Worm (Caenorhabditis elegans) whole organism, L3 larva: ENCODE measurements around the gene F02C12.2.
A peak's percentile ranks its signal among the peaks of the same experiment; 100 is the strongest.

Experiments
- R02D3.7 ChIP-seq: fragments of 150-350 bp; optimal IDR thresholded peaks from 2 replicates; lab custom pipeline; 2014; ENCODE audit warnings: missing biosample characterization, missing genetic modification characterization
- ZK546.5 ChIP-seq: sonication (generic microtip); optimal IDR thresholded peaks from 2 replicates; lab custom pipeline; 2017; ENCODE audit warnings: missing biosample characterization, missing genetic modification characterization
- aly-2 ChIP-seq: fragments of 150-350 bp; optimal IDR thresholded peaks from 2 replicates; lab custom pipeline; 2014; ENCODE audit warnings: missing biosample characterization, missing genetic modification characterization
- ama-1 ChIP-seq: fragments of 150-350 bp; optimal IDR thresholded peaks from 2 replicates; lab custom pipeline; 2018
- ceh-16 ChIP-seq: sonication (generic microtip); optimal IDR thresholded peaks from 2 replicates; lab custom pipeline; 2017; ENCODE audit warnings: missing biosample characterization, missing genetic modification characterization
- ceh-28 ChIP-seq: fragments of 150-350 bp; optimal IDR thresholded peaks from 2 replicates; lab custom pipeline; 2014; ENCODE audit warnings: missing biosample characterization, missing genetic modification reagents, missing genetic modification characterization
- ceh-9 ChIP-seq: sonication (generic microtip); optimal IDR thresholded peaks from 2 replicates; lab custom pipeline; 2018; ENCODE audit warnings: missing biosample characterization, missing genetic modification characterization
- daf-12 ChIP-seq: fragments of 150-350 bp; optimal IDR thresholded peaks from 2 replicates; lab custom pipeline; 2014; ENCODE audit warnings: missing biosample characterization, missing genetic modification reagents, missing genetic modification characterization
- egl-27 ChIP-seq: sonication (generic microtip); optimal IDR thresholded peaks from 4 replicates; lab custom pipeline; 2017; ENCODE audit warnings: missing biosample characterization, missing genetic modification reagents, missing genetic modification characterization
- egl-5 ChIP-seq: fragments of 150-350 bp; optimal IDR thresholded peaks from 2 replicates; lab custom pipeline; 2017; ENCODE audit warnings: missing biosample characterization, missing genetic modification reagents, missing genetic modification characterization, inconsistent platforms
- elt-1 ChIP-seq: fragments of 150-350 bp; optimal IDR thresholded peaks from 2 replicates; lab custom pipeline; 2014; ENCODE audit warnings: missing biosample characterization, missing genetic modification characterization
- elt-2 ChIP-seq: sonication (generic microtip); optimal IDR thresholded peaks from 2 replicates; lab custom pipeline; 2016; ENCODE audit warnings: missing genetic modification reagents, mild to moderate bottlenecking, missing genetic modification characterization, missing compliant biosample characterization
- elt-3 ChIP-seq, 3 experiments: fragments of 150-350 bp in 1 of 3; sonication (generic microtip) in 2 of 3; optimal IDR thresholded peaks; 2 replicates in 2 of 3; 4 replicates in 1 of 3; lab custom pipeline; 2014 to 2017; ENCODE audit warnings: missing biosample characterization in 3 of 3, missing genetic modification characterization in 3 of 3
- eor-1 ChIP-seq, 2 experiments: fragments of 150-350 bp; optimal IDR thresholded peaks; 2 replicates each; lab custom pipeline; 2014 to 2018; ENCODE audit warnings: missing biosample characterization in 2 of 2, missing genetic modification characterization in 2 of 2
- fkh-2 ChIP-seq: fragments of 150-350 bp; optimal IDR thresholded peaks from 2 replicates; lab custom pipeline; 2014; ENCODE audit warnings: missing biosample characterization, missing genetic modification reagents, missing genetic modification characterization
- hmg-11 ChIP-seq: sonication (generic microtip); optimal IDR thresholded peaks from 2 replicates; lab custom pipeline; 2016; ENCODE audit warnings: missing genetic modification characterization, missing compliant biosample characterization
- jun-1 ChIP-seq: fragments of 150-350 bp; optimal IDR thresholded peaks from 2 replicates; lab custom pipeline; 2014; ENCODE audit warnings: missing biosample characterization, missing genetic modification reagents, missing genetic modification characterization
- lin-15B ChIP-seq: fragments of 150-350 bp; optimal IDR thresholded peaks from 2 replicates; lab custom pipeline; 2014; ENCODE audit warnings: missing biosample characterization, missing genetic modification characterization
- lin-39 ChIP-seq: fragments of 150-350 bp; optimal IDR thresholded peaks from 2 replicates; lab custom pipeline; 2018; ENCODE audit warnings: missing biosample characterization, missing genetic modification reagents, missing genetic modification characterization
- mdl-1 ChIP-seq: fragments of 150-350 bp; optimal IDR thresholded peaks from 2 replicates; lab custom pipeline; 2014; ENCODE audit warnings: missing biosample characterization, missing genetic modification characterization
- nfya-1 ChIP-seq: sonication (generic microtip); optimal IDR thresholded peaks from 2 replicates; lab custom pipeline; 2017; ENCODE audit warnings: missing genetic modification characterization, mild to moderate bottlenecking, missing compliant biosample characterization, antibody characterized with exemption, moderate library complexity; ENCODE audit not compliant: insufficient read depth
- nhr-11 ChIP-seq: fragments of 150-350 bp; optimal IDR thresholded peaks from 2 replicates; lab custom pipeline; 2014; ENCODE audit warnings: missing biosample characterization, missing genetic modification characterization
- nhr-12 ChIP-seq: fragments of 150-350 bp; optimal IDR thresholded peaks from 2 replicates; lab custom pipeline; 2014; ENCODE audit warnings: missing biosample characterization, missing genetic modification characterization
- nhr-23 ChIP-seq: fragments of 150-350 bp; optimal IDR thresholded peaks from 2 replicates; lab custom pipeline; 2014; ENCODE audit warnings: missing biosample characterization, missing genetic modification reagents, missing genetic modification characterization
- nhr-28 ChIP-seq: fragments of 150-350 bp; optimal IDR thresholded peaks from 2 replicates; lab custom pipeline; 2014; ENCODE audit warnings: missing biosample characterization, missing genetic modification characterization
- nhr-43 ChIP-seq: sonication (generic microtip); optimal IDR thresholded peaks from 2 replicates; lab custom pipeline; 2016; ENCODE audit warnings: mild to moderate bottlenecking, missing genetic modification characterization, missing compliant biosample characterization; ENCODE audit not compliant: poor library complexity, severe bottlenecking
- nhr-67 ChIP-seq: fragments of 150-350 bp; optimal IDR thresholded peaks from 2 replicates; lab custom pipeline; 2014; ENCODE audit warnings: missing biosample characterization, missing genetic modification characterization
- nhr-76 ChIP-seq: fragments of 150-350 bp; sonication (generic microtip); optimal IDR thresholded peaks from 5 replicates; lab custom pipeline; 2014; ENCODE audit warnings: missing biosample characterization, missing genetic modification characterization
- nhr-77 ChIP-seq: fragments of 150-350 bp; optimal IDR thresholded peaks from 2 replicates; lab custom pipeline; 2014; ENCODE audit warnings: missing biosample characterization, missing genetic modification characterization
- pha-4 ChIP-seq: fragments of 150-350 bp; optimal IDR thresholded peaks from 2 replicates; lab custom pipeline; 2014; ENCODE audit warnings: missing biosample characterization, missing genetic modification reagents, missing genetic modification characterization
- pqm-1 ChIP-seq: fragments of 150-350 bp; optimal IDR thresholded peaks from 2 replicates; lab custom pipeline; 2017; ENCODE audit warnings: missing biosample characterization, missing genetic modification characterization, inconsistent platforms
- sea-2 ChIP-seq: fragments of 150-350 bp; sonication (generic microtip); optimal IDR thresholded peaks from 4 replicates; lab custom pipeline; 2014; ENCODE audit warnings: missing biosample characterization, missing genetic modification reagents, missing genetic modification characterization
- skn-1 ChIP-seq: fragments of 150-350 bp; optimal IDR thresholded peaks from 2 replicates; lab custom pipeline; 2014; ENCODE audit warnings: missing biosample characterization, missing genetic modification characterization
- snpc-4 ChIP-seq: fragments of 150-350 bp; optimal IDR thresholded peaks from 2 replicates; lab custom pipeline; 2014; ENCODE audit warnings: missing biosample characterization, missing genetic modification characterization
- tbx-2 ChIP-seq: sonication (generic microtip); optimal IDR thresholded peaks from 2 replicates; lab custom pipeline; 2016; ENCODE audit warnings: mild to moderate bottlenecking, missing genetic modification characterization, missing compliant biosample characterization
- unc-39 ChIP-seq: sonication (generic microtip); optimal IDR thresholded peaks from 4 replicates; lab custom pipeline; 2017; ENCODE audit warnings: missing biosample characterization, missing genetic modification characterization
- unc-62 ChIP-seq: fragments of 150-350 bp; sonication (generic microtip); optimal IDR thresholded peaks from 4 replicates; lab custom pipeline; 2014; ENCODE audit warnings: missing biosample characterization, missing genetic modification reagents, missing genetic modification characterization
- zag-1 ChIP-seq: fragments of 150-350 bp; optimal IDR thresholded peaks from 2 replicates; lab custom pipeline; 2014; ENCODE audit warnings: missing biosample characterization, missing genetic modification characterization
- ztf-11 ChIP-seq: fragments of 150-350 bp; optimal IDR thresholded peaks from 2 replicates; lab custom pipeline; 2014; ENCODE audit warnings: missing biosample characterization, missing genetic modification characterization

F02C12.2 gene

DNA sequence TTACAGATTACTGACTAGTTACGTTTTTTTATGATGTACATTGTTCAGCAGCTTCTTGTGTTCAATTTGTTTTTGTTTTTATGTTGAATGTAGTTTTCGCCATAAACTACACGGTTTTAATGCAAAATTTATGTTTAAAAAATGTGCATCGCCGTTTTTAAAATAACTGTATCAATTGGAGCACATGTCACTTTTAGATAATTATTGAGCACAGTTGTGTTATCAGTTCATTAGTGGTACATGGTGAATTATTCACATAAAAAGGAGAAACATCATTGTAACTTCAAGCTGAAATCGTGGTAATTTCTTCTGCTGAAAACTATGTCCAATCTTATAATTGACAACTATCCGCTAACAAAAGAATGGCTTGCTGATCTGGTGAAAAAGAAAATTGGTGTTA is 13.2 kb upstream of the F02C12.2 start:
- TF ChIP-seq egl-5 = no peak
- TF ChIP-seq elt-2 (tag; lab: Kevin White, UChicago) = peak; percentile 70

DNA sequence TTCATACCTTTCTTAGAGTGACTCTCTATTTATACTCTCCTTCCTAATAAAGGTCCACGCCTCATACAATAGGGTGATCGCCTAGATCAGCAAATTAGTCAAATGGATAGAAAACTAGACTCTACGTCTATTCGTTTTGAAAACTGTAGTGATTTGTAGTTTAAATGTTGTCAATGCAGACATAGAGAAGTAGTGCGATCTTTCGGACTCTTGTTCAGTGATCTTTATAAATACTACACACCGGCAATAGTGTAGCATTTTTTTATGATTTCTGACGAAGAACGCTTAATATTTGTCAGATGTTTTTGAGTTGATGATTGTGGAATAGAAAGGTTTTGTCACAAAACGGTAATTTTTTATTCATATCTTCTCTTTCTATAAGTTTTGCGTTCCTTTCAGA is 12.2 kb upstream of the F02C12.2 start:
- TF ChIP-seq zag-1 (tag; lab: Kevin White, UChicago) (no peak), elt-2 (tag; lab: Kevin White, UChicago) (peak; percentile 4)

DNA sequence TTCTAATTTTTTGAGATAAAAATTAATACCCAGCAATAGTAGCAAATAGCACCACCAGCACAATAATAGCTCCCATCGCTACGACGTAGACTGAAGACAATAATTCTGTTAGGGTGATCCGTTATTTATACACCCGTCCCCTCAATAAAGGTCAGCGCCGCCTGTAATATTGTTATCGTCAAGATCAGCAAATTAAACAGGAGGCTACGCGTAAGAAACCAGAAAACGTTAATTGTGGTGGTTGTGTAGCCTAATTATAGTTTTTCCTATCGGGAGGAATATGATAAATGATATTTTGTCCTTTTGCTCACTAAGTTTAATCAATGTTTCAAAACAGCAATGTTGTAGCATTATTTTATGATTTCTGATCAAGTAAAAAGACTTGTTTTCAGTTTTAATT is 10.4 kb upstream of the F02C12.2 start, which contains the start of the genes cyp-13B1 and C29F7.1:
TSS of gene cyp-13B1 (minus strand) at position 101 of the 400 bp plus-strand sequence.
TSS of gene C29F7.1 (plus strand) at position 394 of the 400 bp plus-strand sequence.
- TF ChIP-seq ceh-28 (tag; lab: Kevin White, UChicago) (no peak), pqm-1 (tag; lab: Kevin White, UChicago) (peak; percentile 50), eor-1 (tag; optimal IDR thresholded peaks at IDR 0.05; lab: Kevin White, UChicago) (no peak), mdl-1 (tag; lab: Kevin White, UChicago) (no peak), R02D3.7 (tag; lab: Kevin White, UChicago) (no peak), ztf-11 (no peak), elt-2 (tag; lab: Kevin White, UChicago) (peak; percentile 47)

DNA sequence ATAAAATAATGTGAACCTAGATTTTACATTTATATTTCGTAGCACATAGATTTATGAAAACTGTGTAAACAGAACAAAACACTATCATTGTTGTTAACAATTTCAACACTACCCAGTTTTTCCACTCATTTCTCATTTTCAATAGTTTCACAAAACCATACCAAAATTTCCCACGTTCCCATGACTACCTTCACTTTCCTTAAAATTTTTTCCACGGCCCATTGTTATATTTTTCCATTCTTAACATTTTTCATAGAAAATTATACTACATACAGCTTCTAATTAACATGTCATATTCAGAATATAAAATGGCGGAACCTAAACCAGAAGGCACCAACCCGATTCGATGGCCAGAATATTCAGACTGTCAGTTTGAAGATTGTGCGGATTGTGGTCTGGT is 2.7 kb upstream of the F02C12.2 start, which contains the start of gene F02C12.1:
TSS of gene F02C12.1 (plus strand) at position 301 of the 400 bp plus-strand sequence.
- no peak for TF ChIP-seq egl-27 (tag; lab: Kevin White, UChicago)
- no peak for TF ChIP-seq egl-5
- no peak for TF ChIP-seq daf-12 (tag; lab: Kevin White, UChicago)
- no peak for TF ChIP-seq ama-1 (lab: Kevin White, UChicago)
- TF ChIP-seq nhr-28 = no peak
- no peak for TF ChIP-seq mdl-1 (tag; lab: Kevin White, UChicago)
- no peak for TF ChIP-seq ZK546.5
- no peak for TF ChIP-seq lin-39 (tag; lab: Kevin White, UChicago)
- TF ChIP-seq ceh-28 (tag; lab: Kevin White, UChicago) = no peak
- TF ChIP-seq elt-2 (tag; lab: Kevin White, UChicago) = no peak
- TF ChIP-seq skn-1 (tag; lab: Kevin White, UChicago) = no peak
- no peak for TF ChIP-seq unc-62 (GFP tag; lab: Kevin White, UChicago)
- no peak for TF ChIP-seq nhr-23 (tag; lab: Kevin White, UChicago)
- no peak for TF ChIP-seq sea-2 (GFP tag; lab: Kevin White, UChicago)
- TF ChIP-seq snpc-4 (tag; lab: Kevin White, UChicago) = no peak
- no peak for TF ChIP-seq nhr-77 (tag; lab: Kevin White, UChicago)
- no peak for TF ChIP-seq ztf-11
- TF ChIP-seq nhr-76 (tag; lab: Kevin White, UChicago) = no peak
- no peak for TF ChIP-seq nhr-43 (tag; lab: Kevin White, UChicago)

DNA sequence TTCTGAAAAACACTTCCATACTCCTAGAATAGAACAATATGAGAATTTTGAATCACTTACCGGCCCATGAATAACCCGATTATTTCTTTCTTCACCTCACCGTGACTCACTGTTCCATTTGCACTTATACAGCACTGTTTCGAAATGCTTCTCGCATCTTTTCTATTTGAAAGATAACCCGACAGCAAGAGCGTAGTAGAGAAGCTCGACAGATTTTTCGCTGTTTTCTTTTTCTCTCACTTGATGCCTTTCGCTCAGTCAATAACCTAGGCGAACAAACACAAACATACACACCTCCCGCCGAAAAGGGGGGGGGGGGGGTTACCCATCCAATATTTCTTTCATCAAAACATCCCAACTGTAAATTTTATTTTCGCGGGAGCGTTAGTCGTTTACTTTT is 2.2 kb upstream of the F02C12.2 start:
- TF ChIP-seq R02D3.7 (tag; lab: Kevin White, UChicago) (no peak), elt-2 (tag; lab: Kevin White, UChicago) (peak; percentile 43), pqm-1 (tag; lab: Kevin White, UChicago) (peak; percentile 62), lin-15B (no peak), nhr-11 (tag; lab: Kevin White, UChicago) (no peak), nfya-1 (tag; lab: Kevin White, UChicago) (peak; percentile 3), pha-4 (tag; lab: Kevin White, UChicago) (peak; percentile 90)

- TF ChIP-seq ceh-9 (tag; lab: Kevin White, UChicago) = no peak
- TF ChIP-seq elt-1 = peak; percentile 13
- peak; percentile 36 for TF ChIP-seq pqm-1 (tag; lab: Kevin White, UChicago)
- TF ChIP-seq jun-1 = peak; percentile 49
- no peak for TF ChIP-seq egl-27 (tag; lab: Kevin White, UChicago)
- no peak for TF ChIP-seq eor-1 (tag; optimal IDR thresholded peaks at IDR 0.05; lab: Kevin White, UChicago)
- no peak for TF ChIP-seq nhr-76 (tag; lab: Kevin White, UChicago)
- peak; percentile 97 for TF ChIP-seq R02D3.7 (tag; lab: Kevin White, UChicago)
- no peak for TF ChIP-seq aly-2 (tag; lab: Kevin White, UChicago)
- no peak for TF ChIP-seq nhr-28
- TF ChIP-seq snpc-4 (tag; lab: Kevin White, UChicago) = peak; percentile 47
- TF ChIP-seq nhr-11 (tag; lab: Kevin White, UChicago) = no peak
- TF ChIP-seq nhr-12 (tag; lab: Kevin White, UChicago) = no peak
- no peak for TF ChIP-seq ceh-16
- TF ChIP-seq fkh-2 (tag; lab: Kevin White, UChicago) = no peak
- TF ChIP-seq pha-4 (tag; lab: Kevin White, UChicago) = peak; percentile 90
- no peak for TF ChIP-seq ZK546.5
- TF ChIP-seq egl-5 = peak; percentile 46
- TF ChIP-seq mdl-1 (tag; lab: Kevin White, UChicago) = no peak
- no peak for TF ChIP-seq unc-39
- TF ChIP-seq zag-1 (tag; lab: Kevin White, UChicago) = no peak
- TF ChIP-seq elt-3 (tag; optimal IDR thresholded peaks at IDR 0.05; lab: Kevin White, UChicago) = no peak
- peak; percentile 65 for TF ChIP-seq tbx-2 (tag; lab: Kevin White, UChicago)
- TF ChIP-seq lin-15B = peak; percentile 91
- no peak for TF ChIP-seq daf-12 (tag; lab: Kevin White, UChicago)
- no peak for TF ChIP-seq sea-2 (GFP tag; lab: Kevin White, UChicago)
- TF ChIP-seq ceh-28 (tag; lab: Kevin White, UChicago) = peak; percentile 46
- peak; percentile 74 for TF ChIP-seq hmg-11 (tag; lab: Kevin White, UChicago)
- TF ChIP-seq nhr-67 = no peak
Observed at ce11 chrX:13396550-13397023, 2.5 kb downstream of the F02C12.2 start, which contains the start of gene F02C12.3. Gene F02C12.3 (plus strand): TSS chrX:13396973.
